Worm (Caenorhabditis elegans) whole organism, L4/young adult: ENCODE data around the gene nhx-3.

Source experiments
- W03F9.2 ChIP-seq: fragments of 150-350 bp; optimal IDR thresholded peaks from 2 replicates; lab custom pipeline; 2014; ENCODE audit warnings: missing biosample characterization, missing genetic modification characterization
- dao-5 ChIP-seq: sonication (generic microtip); optimal IDR thresholded peaks from 2 replicates; lab custom pipeline; 2016; ENCODE audit warnings: missing genotype, missing genetic modification characterization, moderate library complexity, missing compliant biosample characterization
- him-1 ChIP-seq: sonication (generic microtip); optimal IDR thresholded peaks from 2 replicates; lab custom pipeline; 2016; ENCODE audit warnings: missing genotype, missing genetic modification reagents, missing genetic modification characterization, missing compliant biosample characterization

The nhx-3 gene

ce11 chrV:7508566-7509044 is 36.7 kb downstream of the nhx-3 start, which contains the start of the genes str-31 and nhr-172:
Gene str-31, minus strand, starts transcription at chrV:7508666.
Gene nhr-172, plus strand, starts transcription at chrV:7508994.
- TF ChIP-seq W03F9.2 (tag; lab: Kevin White, UChicago) (no peak), him-1 (tag; lab: Kevin White, UChicago) (no peak), dao-5 (tag; lab: Kevin White, UChicago) (no peak)

ce11 chrV:7506207-7506606 is 39.1 kb downstream of the nhx-3 start:
- TF ChIP-seq dao-5 (tag; lab: Kevin White, UChicago) = no peak
- no peak for TF ChIP-seq W03F9.2 (tag; lab: Kevin White, UChicago)

DNA sequence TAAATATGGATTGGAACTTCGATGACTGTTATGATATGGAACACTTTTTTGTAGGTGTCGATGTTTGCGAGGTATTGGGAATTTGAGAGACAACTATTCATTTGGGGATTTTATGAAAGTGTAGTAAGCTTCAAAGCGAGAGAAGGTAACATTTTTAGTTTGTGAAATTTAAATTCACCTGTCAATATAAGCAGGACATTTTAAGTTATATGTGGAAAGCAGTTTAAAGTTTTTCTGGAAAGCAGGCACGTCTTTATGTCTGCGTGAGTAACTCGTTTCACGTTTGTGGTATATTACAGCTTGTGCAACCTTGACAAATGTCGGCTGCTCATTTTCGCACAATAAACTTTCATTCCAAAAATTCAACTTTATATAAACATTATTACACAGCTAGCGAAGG is 41.1 kb downstream of the nhx-3 start, which contains the start of gene srh-229:
TSS of gene srh-229 (minus strand) at position 101 of the 400 bp plus-strand sequence.
- no peak for TF ChIP-seq him-1 (tag; lab: Kevin White, UChicago)
- TF ChIP-seq dao-5 (tag; lab: Kevin White, UChicago) = no peak
- no peak for TF ChIP-seq W03F9.2 (tag; lab: Kevin White, UChicago)

ce11 chrV:7501194-7501593 is 44.1 kb downstream of the nhx-3 start:
- TF ChIP-seq him-1 (tag; lab: Kevin White, UChicago) (no peak), dao-5 (tag; lab: Kevin White, UChicago) (no peak), W03F9.2 (tag; lab: Kevin White, UChicago) (no peak)

ce11 chrV:7497440-7497839 is 47.9 kb downstream of the nhx-3 start, which contains the start of gene srh-79:
Gene srh-79, plus strand, starts transcription at chrV:7497740.
- TF ChIP-seq dao-5 (tag; lab: Kevin White, UChicago) = no peak
- TF ChIP-seq W03F9.2 (tag; lab: Kevin White, UChicago) = no peak
- no peak for TF ChIP-seq him-1 (tag; lab: Kevin White, UChicago)

- TF ChIP-seq him-1 (tag; lab: Kevin White, UChicago) (no peak), W03F9.2 (tag; lab: Kevin White, UChicago) (no peak), dao-5 (tag; lab: Kevin White, UChicago) (no peak)
Measured at ce11 chrV:7495189-7495588, 50.1 kb downstream of the nhx-3 start, which contains the start of gene srbc-11. Gene srbc-11, minus strand, starts transcription at chrV:7495289.

DNA sequence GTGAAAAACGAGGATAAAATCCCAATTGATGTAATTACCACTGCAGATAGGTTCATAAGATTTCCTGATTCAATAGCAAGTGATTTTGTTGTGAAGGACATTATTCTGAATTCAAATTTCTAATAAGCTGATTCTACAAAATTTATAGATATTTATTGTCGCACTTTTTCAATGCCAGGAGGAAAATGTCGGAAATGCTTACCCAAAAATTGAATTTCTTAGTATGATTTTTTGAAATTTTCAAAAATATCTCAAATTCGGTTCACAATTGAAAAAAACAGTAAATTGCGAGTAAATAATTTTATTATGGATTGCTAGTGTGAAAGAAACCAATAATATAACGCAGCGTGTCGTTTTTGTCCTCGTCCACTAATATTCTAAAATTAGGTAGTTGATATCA is 52.4 kb downstream of the nhx-3 start, which contains the start of gene srbc-10:
TSS of gene srbc-10 (minus strand) at position 101 of the 400 bp plus-strand sequence.
- TF ChIP-seq dao-5 (tag; lab: Kevin White, UChicago) (no peak), him-1 (tag; lab: Kevin White, UChicago) (no peak), W03F9.2 (tag; lab: Kevin White, UChicago) (no peak)
